Fruit fly (Drosophila melanogaster) whole organism, embryonic: ENCODE data around the gene Pop2.

ENCODE experiments used
- Antp ChIP-seq: fragments of 200-800 bp; sonication (Bioruptor generic); optimal IDR thresholded peaks from 3 replicates; lab custom pipeline; 2016; ENCODE audit warnings: missing biosample characterization, missing genetic modification characterization
- Atf6 ChIP-seq: fragments of 200-800 bp; sonication (Bioruptor generic); IDR thresholded peaks from 2 replicates; pipeline ENCODE4 v1.3.6; 2022; ENCODE audit warnings: missing biosample characterization, missing genetic modification characterization
- Bgb ChIP-seq: fragments of 200-800 bp; sonication (Bioruptor generic); IDR thresholded peaks from 2 replicates; pipeline ENCODE4 v1.3.6; 2022; ENCODE audit warnings: missing biosample characterization, missing genetic modification characterization; ENCODE audit not compliant: partially characterized antibody
- CG10321 ChIP-seq: fragments of 200-800 bp; sonication (Bioruptor generic); IDR thresholded peaks from 2 replicates; pipeline ENCODE4 v1.3.6; 2022; ENCODE audit warnings: missing biosample characterization, missing genetic modification characterization
- CG13424 ChIP-seq: fragments of 200-800 bp; sonication (Bioruptor generic); optimal IDR thresholded peaks from 2 replicates; lab custom pipeline; 2019; ENCODE audit warnings: missing biosample characterization, mild to moderate bottlenecking, missing genetic modification characterization, moderate library complexity
- CG14441 ChIP-seq: fragments of 200-800 bp; sonication (Bioruptor generic); IDR thresholded peaks from 2 replicates; pipeline ENCODE4 v1.3.6; 2022; ENCODE audit warnings: missing biosample characterization, missing genetic modification characterization
- CG1602 ChIP-seq: fragments of 200-800 bp; sonication (Bioruptor generic); optimal IDR thresholded peaks from 3 replicates; lab custom pipeline; 2016; ENCODE audit warnings: missing biosample characterization, missing genetic modification characterization
- CG1647 ChIP-seq: fragments of 200-800 bp; sonication (Bioruptor generic); optimal IDR thresholded peaks from 3 replicates; lab custom pipeline; 2016; ENCODE audit warnings: missing biosample characterization, missing genetic modification characterization
- CG3065 ChIP-seq: fragments of 200-800 bp; sonication (Bioruptor generic); optimal IDR thresholded peaks from 2 replicates; lab custom pipeline; 2016; ENCODE audit warnings: missing biosample characterization, missing genetic modification characterization
- CG3838 ChIP-seq: fragments of 200-800 bp; sonication (Bioruptor generic); optimal IDR thresholded peaks from 3 replicates; lab custom pipeline; 2016; ENCODE audit warnings: missing biosample characterization, missing genetic modification characterization
- CG4617 ChIP-seq: fragments of 200-800 bp; sonication (Bioruptor generic); optimal IDR thresholded peaks from 3 replicates; lab custom pipeline; 2016; ENCODE audit warnings: missing biosample characterization, missing genetic modification characterization, borderline replicate concordance
- CG4820 ChIP-seq: fragments of 200-800 bp; sonication (Bioruptor generic); optimal IDR thresholded peaks from 3 replicates; lab custom pipeline; 2016; ENCODE audit warnings: missing biosample characterization, missing genetic modification characterization
- CG6254 ChIP-seq: fragments of 200-800 bp; sonication (Bioruptor generic); optimal IDR thresholded peaks from 3 replicates; lab custom pipeline; 2017; ENCODE audit warnings: mild to moderate bottlenecking, missing biosample characterization, missing genetic modification reagents, missing genetic modification characterization
- CG6272 ChIP-seq: fragments of 200-800 bp; sonication (Bioruptor generic); IDR thresholded peaks from 2 replicates; pipeline ENCODE4 v1.3.6; 2022; ENCODE audit warnings: missing biosample characterization, missing genetic modification characterization
- CG6654 ChIP-seq: fragments of 200-800 bp; sonication (Bioruptor generic); optimal IDR thresholded peaks from 2 replicates; lab custom pipeline; 2017; ENCODE audit warnings: missing biosample characterization, mild to moderate bottlenecking, missing genetic modification characterization
- CG8089 ChIP-seq: fragments of 200-800 bp; sonication (Bioruptor generic); optimal IDR thresholded peaks from 3 replicates; lab custom pipeline; 2016; ENCODE audit warnings: missing biosample characterization, missing genetic modification characterization
- CkIIα-i1 ChIP-seq: fragments of 200-800 bp; sonication (Bioruptor generic); IDR thresholded peaks from 2 replicates; pipeline ENCODE4 v1.3.6; 2022; ENCODE audit warnings: missing biosample characterization, missing genetic modification characterization
- Dip2 ChIP-seq: fragments of 200-800 bp; sonication (Bioruptor generic); IDR thresholded peaks from 2 replicates; pipeline ENCODE4 v1.3.6; 2022; ENCODE audit warnings: missing biosample characterization, missing genetic modification characterization
- Gug ChIP-seq: fragments of 200-800 bp; sonication (Bioruptor generic); IDR thresholded peaks from 4 replicates; pipeline ENCODE4 v1.3.6; 2022; ENCODE audit warnings: missing biosample characterization, missing genetic modification characterization
- Neu2 ChIP-seq: fragments of 200-800 bp; sonication (Bioruptor generic); optimal IDR thresholded peaks from 3 replicates; lab custom pipeline; 2016; ENCODE audit warnings: missing biosample characterization, missing genetic modification characterization, borderline replicate concordance
- Oaz ChIP-seq: fragments of 200-800 bp; sonication (Bioruptor generic); IDR thresholded peaks from 2 replicates; pipeline ENCODE4 v1.3.6; 2022; ENCODE audit warnings: missing biosample characterization, missing genetic modification characterization
- PHDP ChIP-seq: fragments of 200-800 bp; sonication (Bioruptor generic); optimal IDR thresholded peaks from 3 replicates; lab custom pipeline; 2018; ENCODE audit warnings: missing biosample characterization, mild to moderate bottlenecking, missing genetic modification characterization, moderate library complexity
- Poxn ChIP-seq: fragments of 200-800 bp; sonication (Bioruptor generic); IDR thresholded peaks from 2 replicates; pipeline ENCODE4 v1.3.6; 2022; ENCODE audit warnings: missing biosample characterization, missing genetic modification characterization
- Vsx1 ChIP-seq: fragments of 200-800 bp; sonication (Bioruptor generic); optimal IDR thresholded peaks from 2 replicates; lab custom pipeline; 2017; ENCODE audit warnings: missing biosample characterization, mild to moderate bottlenecking, missing genetic modification characterization, missing genetic modification reagents
- bcd ChIP-seq: fragments of 200-800 bp; sonication (Bioruptor generic); optimal IDR thresholded peaks from 2 replicates; lab custom pipeline; 2017; ENCODE audit warnings: missing biosample characterization, mild to moderate bottlenecking, missing genetic modification characterization
- chinmo ChIP-seq: fragments of 200-800 bp; sonication (Bioruptor generic); IDR thresholded peaks from 4 replicates; pipeline ENCODE4 v1.3.6; 2022; ENCODE audit warnings: missing biosample characterization, missing genetic modification characterization; ENCODE audit not compliant: partially characterized antibody
- chm ChIP-seq: fragments of 200-800 bp; sonication (Bioruptor generic); IDR thresholded peaks from 2 replicates; pipeline ENCODE4 v1.3.6; 2022; ENCODE audit warnings: missing biosample characterization, missing genetic modification characterization
- croc ChIP-seq: fragments of 200-800 bp; sonication (Bioruptor generic); conservative IDR thresholded peaks from 3 replicates; pipeline ENCODE4 v1.3.6; 2022; ENCODE audit warnings: missing biosample characterization, missing genetic modification characterization
- dmrt11E ChIP-seq: fragments of 200-800 bp; sonication (Bioruptor generic); optimal IDR thresholded peaks from 3 replicates; lab custom pipeline; 2018; ENCODE audit warnings: missing biosample characterization, mild to moderate bottlenecking, missing genetic modification characterization, moderate library complexity
- dysf ChIP-seq: fragments of 200-800 bp; sonication (Bioruptor generic); IDR thresholded peaks from 3 replicates; pipeline ENCODE4 v1.3.6; 2022; ENCODE audit warnings: missing biosample characterization, missing genetic modification characterization
- eve ChIP-seq, 2 experiments: fragments of >200 bp; optimal IDR thresholded peaks; 2 replicates each; lab custom pipeline; 2017; ENCODE audit warnings: missing biosample characterization in 2 of 2, missing genetic modification characterization in 2 of 2
- gcm ChIP-seq: fragments of 200-800 bp; sonication (Bioruptor generic); optimal IDR thresholded peaks from 2 replicates; lab custom pipeline; 2019; ENCODE audit warnings: missing biosample characterization, mild to moderate bottlenecking, missing genetic modification characterization, moderate library complexity
- gcm2 ChIP-seq: fragments of 200-800 bp; sonication (Bioruptor generic); optimal IDR thresholded peaks from 2 replicates; lab custom pipeline; 2016; ENCODE audit warnings: missing biosample characterization, missing genetic modification characterization
- gro ChIP-seq: fragments of 200-800 bp; sonication (Bioruptor generic); optimal IDR thresholded peaks from 2 replicates; lab custom pipeline; 2016; ENCODE audit warnings: missing biosample characterization, missing genetic modification characterization
- ham ChIP-seq: fragments of 200-800 bp; sonication (Bioruptor generic); IDR thresholded peaks from 2 replicates; pipeline ENCODE4 v1.3.6; 2022; ENCODE audit warnings: missing biosample characterization, missing genetic modification characterization
- mld ChIP-seq: fragments of 200-800 bp; sonication (Bioruptor generic); IDR thresholded peaks from 3 replicates; pipeline ENCODE4 v1.3.6; 2022; ENCODE audit warnings: missing biosample characterization, missing genetic modification characterization; ENCODE audit not compliant: partially characterized antibody
- p53 ChIP-seq: fragments of 200-800 bp; sonication (Bioruptor generic); optimal IDR thresholded peaks from 2 replicates; lab custom pipeline; 2016; ENCODE audit warnings: missing biosample characterization, missing genetic modification characterization
- pita ChIP-seq: fragments of 200-800 bp; sonication (Bioruptor generic); optimal IDR thresholded peaks from 2 replicates; lab custom pipeline; 2017; ENCODE audit warnings: missing biosample characterization, mild to moderate bottlenecking, missing genetic modification characterization
- schlank ChIP-seq: fragments of 200-800 bp; sonication (Bioruptor generic); optimal IDR thresholded peaks from 2 replicates; lab custom pipeline; 2018; ENCODE audit warnings: missing biosample characterization, mild to moderate bottlenecking, missing genetic modification characterization
- sima ChIP-seq: fragments of 200-800 bp; sonication (Bioruptor generic); optimal IDR thresholded peaks from 2 replicates; lab custom pipeline; 2016; ENCODE audit warnings: missing biosample characterization, missing genetic modification characterization
- sqz ChIP-seq: fragments of 200-800 bp; sonication (Bioruptor generic); optimal IDR thresholded peaks from 3 replicates; lab custom pipeline; 2018; ENCODE audit warnings: missing biosample characterization, mild to moderate bottlenecking, missing genetic modification characterization
- sug ChIP-seq: fragments of 200-800 bp; optimal IDR thresholded peaks from 2 replicates; lab custom pipeline; 2019; ENCODE audit warnings: missing biosample characterization, mild to moderate bottlenecking, missing genetic modification characterization, moderate library complexity
- tio ChIP-seq: fragments of 200-800 bp; sonication (Bioruptor generic); optimal IDR thresholded peaks from 2 replicates; lab custom pipeline; 2017; ENCODE audit warnings: missing biosample characterization, missing genetic modification characterization, inconsistent platforms
- tll ChIP-seq, 2 experiments: fragments of 200-800 bp in 1 of 2; fragments of >200 bp in 1 of 2; sonication (Bioruptor generic) in 1 of 2; optimal IDR thresholded peaks; 2 replicates each; lab custom pipeline; 2017 to 2019; ENCODE audit warnings: missing biosample characterization in 2 of 2, missing genetic modification characterization in 2 of 2, mild to moderate bottlenecking in 1 of 2, moderate library complexity in 1 of 2
- unc-4 ChIP-seq: fragments of 200-800 bp; sonication (Bioruptor generic); IDR thresholded peaks from 2 replicates; pipeline ENCODE4 v1.3.6; 2022; ENCODE audit warnings: missing biosample characterization, missing genetic modification characterization; ENCODE audit not compliant: partially characterized antibody
- vnd ChIP-seq: fragments of 200-800 bp; sonication (Bioruptor generic); IDR thresholded peaks from 3 replicates; pipeline ENCODE4 v1.3.6; 2022; ENCODE audit warnings: missing biosample characterization, missing genetic modification characterization; ENCODE audit not compliant: partially characterized antibody
- wor ChIP-seq: fragments of 200-800 bp; sonication (Bioruptor generic); IDR thresholded peaks from 2 replicates; pipeline ENCODE4 v1.3.6; 2022; ENCODE audit warnings: missing biosample characterization, missing genetic modification characterization
- z ChIP-seq: fragments of 200-800 bp; sonication (Bioruptor generic); IDR thresholded peaks from 3 replicates; pipeline ENCODE4 v1.3.6; 2022; ENCODE audit warnings: missing biosample characterization, missing genetic modification characterization

Pop2 gene

dm6 chr3L:12002321-12003248 is at the start of gene Pop2, which contains the start of gene CG6928 (continued):
- TF ChIP-seq z (GFP tag; lab: Robert Waterston, UW) = no peak
- TF ChIP-seq CkIIα-i1 (GFP tag; lab: Robert Waterston, UW) = no peak
- TF ChIP-seq ham (GFP tag; lab: Robert Waterston, UW) = 0 out of 2 replicates have a peak, but pooled peaks have one; percentile 39
- no peak for TF ChIP-seq schlank
- peak; percentile 97 for TF ChIP-seq CG4617 (GFP tag; lab: Kevin White, UChicago)
- no peak for TF ChIP-seq sqz (GFP tag; lab: Kevin White, UChicago)
- TF ChIP-seq Vsx1 (GFP tag; lab: Kevin White, UChicago) = peak; percentile 38
- peak; percentile 72 for TF ChIP-seq bcd (GFP tag; lab: Kevin White, UChicago)
- TF ChIP-seq Oaz (GFP tag; lab: Robert Waterston, UW) = no peak
- peak; percentile 88 for TF ChIP-seq unc-4 (GFP tag; lab: Robert Waterston, UW)
- TF ChIP-seq CG6654 (GFP tag; lab: Kevin White, UChicago) = peak; percentile 14
- TF ChIP-seq pita = no peak
- TF ChIP-seq CG6254 = no peak
- TF ChIP-seq sima = peak; percentile 24
- TF ChIP-seq Atf6 (GFP tag; lab: Robert Waterston, UW) = peak; percentile 73
- no peak for TF ChIP-seq CG3838
- TF ChIP-seq Antp (GFP tag; lab: Kevin White, UChicago) = peak; percentile 86
- TF ChIP-seq CG14441 (GFP tag; lab: Robert Waterston, UW) = peak; percentile 66
- peak; percentile 2 for TF ChIP-seq gcm2 (GFP tag; lab: Kevin White, UChicago)
- TF ChIP-seq eve (GFP tag; optimal IDR thresholded peaks at IDR 0.05; lab: Kevin White, UChicago) = no peak
- TF ChIP-seq Dip2 (GFP tag; lab: Robert Waterston, UW) = no peak
- peak; percentile 76 for TF ChIP-seq CG1647 (GFP tag; lab: Kevin White, UChicago)
- TF ChIP-seq mld (GFP tag; lab: Robert Waterston, UW) = peak; percentile 16; the same call in 1 of the 3 replicates
- peak; percentile 45 for TF ChIP-seq dmrt11E (tag; lab: Kevin White, UChicago)
- TF ChIP-seq Neu2 (GFP tag; lab: Kevin White, UChicago) = peak; percentile 62
- TF ChIP-seq CG10321 = no peak
- TF ChIP-seq CG4820 = peak; percentile 71
- no peak for TF ChIP-seq Poxn
- peak; percentile 71 for TF ChIP-seq gro (GFP tag; lab: Kevin White, UChicago)
- peak in 1 of 2 experiments; percentile 66 for TF ChIP-seq tll (GFP tag; optimal IDR thresholded peaks at IDR 0.05; lab: Kevin White, UChicago)
- TF ChIP-seq gcm = no peak
- peak; percentile 71 for TF ChIP-seq dysf (GFP tag; lab: Robert Waterston, UW)
- TF ChIP-seq vnd (GFP tag; lab: Robert Waterston, UW) = peak; percentile 76
- peak; percentile 62 for TF ChIP-seq CG13424 (tag; lab: Kevin White, UChicago)
- no peak for TF ChIP-seq CG3065
- TF ChIP-seq PHDP (tag; lab: Kevin White, UChicago) = peak; percentile 57
- peak; percentile 67 for TF ChIP-seq sug (tag; lab: Kevin White, UChicago)
- TF ChIP-seq CG8089 (GFP tag; lab: Kevin White, UChicago) = peak; percentile 58
- TF ChIP-seq chm = peak; percentile 29; the same call in 1 of the 2 replicates
- peak; percentile 75 for TF ChIP-seq Gug (GFP tag; lab: Robert Waterston, UW)
- peak; percentile 68 for TF ChIP-seq p53 (GFP tag; lab: Kevin White, UChicago)
- TF ChIP-seq CG1602 (GFP tag; lab: Kevin White, UChicago) = peak; percentile 81
- TF ChIP-seq Bgb (GFP tag; lab: Robert Waterston, UW) = peak; percentile 83
- TF ChIP-seq CG6272 (GFP tag; lab: Robert Waterston, UW) = peak; percentile 69
- TF ChIP-seq croc = peak; percentile 49; the same call in 2 of the 3 replicates
- TF ChIP-seq chinmo (GFP tag; lab: Robert Waterston, UW) = peak; percentile 82
- TF ChIP-seq tio (GFP tag; lab: Kevin White, UChicago) = peak; percentile 59
- TF ChIP-seq wor (GFP tag; lab: Robert Waterston, UW) = no peak
